Fruit fly (Drosophila melanogaster) whole organism, embryonic: ENCODE results near the gene dUTPase.
A peak's percentile ranks its signal among the peaks of the same experiment; 100 is the strongest.

Experiments
- ATbp ChIP-seq: fragments of 200-800 bp; sonication (Bioruptor generic); optimal IDR thresholded peaks from 2 replicates; lab custom pipeline; 2017; ENCODE audit warnings: missing biosample characterization, mild to moderate bottlenecking, missing genetic modification characterization, missing genetic modification reagents
- B-H1 ChIP-seq: fragments of 200-800 bp; sonication (Bioruptor generic); IDR thresholded peaks from 3 replicates; pipeline ENCODE4 v1.3.6; 2022; ENCODE audit warnings: missing biosample characterization, missing genetic modification characterization
- CG10431 ChIP-seq: fragments of 200-800 bp; sonication (Bioruptor generic); optimal IDR thresholded peaks from 3 replicates; lab custom pipeline; 2018; ENCODE audit warnings: missing biosample characterization, mild to moderate bottlenecking, missing genetic modification characterization
- CG11504 ChIP-seq: fragments of 200-800 bp; sonication (Bioruptor generic); optimal IDR thresholded peaks from 3 replicates; lab custom pipeline; 2019; ENCODE audit warnings: missing biosample characterization, mild to moderate bottlenecking, missing genetic modification characterization, moderate library complexity
- CG11695 ChIP-seq: fragments of 200-800 bp; sonication (Bioruptor generic); IDR thresholded peaks from 3 replicates; pipeline ENCODE4 v1.3.6; 2022; ENCODE audit warnings: missing biosample characterization, missing genetic modification characterization
- CG13775 ChIP-seq: fragments of 200-800 bp; sonication (Bioruptor generic); optimal IDR thresholded peaks from 3 replicates; lab custom pipeline; 2017; ENCODE audit warnings: missing biosample characterization, mild to moderate bottlenecking, missing genetic modification characterization
- CG17568 ChIP-seq: fragments of 200-800 bp; sonication (Bioruptor generic); optimal IDR thresholded peaks from 2 replicates; lab custom pipeline; 2018; ENCODE audit warnings: missing biosample characterization, mild to moderate bottlenecking, missing genetic modification characterization, moderate library complexity
- CG2116 ChIP-seq: fragments of 200-800 bp; sonication (Bioruptor generic); optimal IDR thresholded peaks from 3 replicates; lab custom pipeline; 2018; ENCODE audit warnings: missing biosample characterization, mild to moderate bottlenecking, missing genetic modification characterization
- CG33213 ChIP-seq: fragments of 200-800 bp; sonication (Bioruptor generic); optimal IDR thresholded peaks from 3 replicates; lab custom pipeline; 2016; ENCODE audit warnings: missing biosample characterization, missing genetic modification characterization
- CG33557 ChIP-seq: fragments of 200-800 bp; sonication (Bioruptor generic); optimal IDR thresholded peaks from 2 replicates; lab custom pipeline; 2019; ENCODE audit warnings: missing biosample characterization, mild to moderate bottlenecking, missing genetic modification characterization, moderate library complexity
- CG42726 ChIP-seq: fragments of 200-800 bp; sonication (Bioruptor generic); IDR thresholded peaks from 2 replicates; pipeline ENCODE4 v1.3.6; 2022; ENCODE audit warnings: missing biosample characterization, missing genetic modification characterization; ENCODE audit not compliant: partially characterized antibody
- CG4707 ChIP-seq: fragments of 200-800 bp; sonication (Bioruptor generic); optimal IDR thresholded peaks from 2 replicates; lab custom pipeline; 2018; ENCODE audit warnings: missing biosample characterization, mild to moderate bottlenecking, missing genetic modification characterization, moderate library complexity
- CG6175 ChIP-seq: fragments of 200-800 bp; sonication (Bioruptor generic); IDR thresholded peaks from 3 replicates; pipeline ENCODE4 v1.3.6; 2022; ENCODE audit warnings: missing biosample characterization, missing genetic modification characterization
- CG7556 ChIP-seq: fragments of 200-800 bp; sonication (Bioruptor generic); optimal IDR thresholded peaks from 2 replicates; lab custom pipeline; 2017; ENCODE audit warnings: missing biosample characterization, mild to moderate bottlenecking, missing genetic modification characterization
- CG8290 ChIP-seq, 3 experiments: fragments of 200-800 bp; sonication (Bioruptor generic); optimal IDR thresholded peaks; 2 replicates each; lab custom pipeline; 2016 to 2019; ENCODE audit warnings: missing biosample characterization in 3 of 3, missing genetic modification characterization in 3 of 3, mild to moderate bottlenecking in 2 of 3, moderate library complexity in 1 of 3
- CG9215 ChIP-seq: fragments of 200-800 bp; sonication (Bioruptor generic); IDR thresholded peaks from 2 replicates; pipeline ENCODE4 v1.3.6; 2022; ENCODE audit warnings: missing biosample characterization, missing genetic modification characterization
- Camta ChIP-seq: fragments of 200-800 bp; sonication (Bioruptor generic); optimal IDR thresholded peaks from 2 replicates; lab custom pipeline; 2016; ENCODE audit warnings: missing biosample characterization, missing genetic modification characterization
- Dad ChIP-seq: fragments of 200-800 bp; sonication (Bioruptor generic); optimal IDR thresholded peaks from 3 replicates; lab custom pipeline; 2016; ENCODE audit warnings: missing biosample characterization, missing genetic modification characterization
- Dbx ChIP-seq: fragments of 200-800 bp; sonication (Bioruptor generic); IDR thresholded peaks from 3 replicates; pipeline ENCODE4 v1.3.6; 2022; ENCODE audit warnings: missing biosample characterization, missing genetic modification characterization
- Dp ChIP-seq: fragments of 200-800 bp; sonication (Bioruptor generic); optimal IDR thresholded peaks from 2 replicates; lab custom pipeline; 2018; ENCODE audit warnings: missing biosample characterization, mild to moderate bottlenecking, missing genetic modification characterization, moderate library complexity
- Elba2 ChIP-seq: fragments of 200-800 bp; sonication (Bioruptor generic); optimal IDR thresholded peaks from 3 replicates; lab custom pipeline; 2016; ENCODE audit warnings: missing biosample characterization, missing genetic modification characterization
- Ets65A ChIP-seq: fragments of 200-800 bp; sonication (Bioruptor generic); peaks from one replicate; lab custom pipeline; 2016; ENCODE audit warnings: missing biosample characterization, missing genetic modification characterization
- HHEX ChIP-seq: fragments of 200-800 bp; sonication (Bioruptor generic); optimal IDR thresholded peaks from 3 replicates; lab custom pipeline; 2017; ENCODE audit warnings: missing biosample characterization, mild to moderate bottlenecking, missing genetic modification characterization, missing genetic modification reagents
- HmgD ChIP-seq: fragments of 200-800 bp; sonication (Bioruptor generic); optimal IDR thresholded peaks from 3 replicates; lab custom pipeline; 2016; ENCODE audit warnings: missing biosample characterization, missing genetic modification characterization
- HmgZ ChIP-seq: fragments of 200-800 bp; sonication (Bioruptor generic); optimal IDR thresholded peaks from 2 replicates; lab custom pipeline; 2018; ENCODE audit warnings: missing biosample characterization, mild to moderate bottlenecking, missing genetic modification characterization
- Max ChIP-seq: fragments of 200-800 bp; sonication (Bioruptor generic); optimal IDR thresholded peaks from 2 replicates; lab custom pipeline; 2016; ENCODE audit warnings: missing biosample characterization, mild to moderate bottlenecking, missing genetic modification characterization
- Nf-YB ChIP-seq: fragments of 200-800 bp; sonication (Bioruptor generic); optimal IDR thresholded peaks from 3 replicates; lab custom pipeline; 2019; ENCODE audit warnings: missing biosample characterization, mild to moderate bottlenecking, missing genetic modification characterization, moderate library complexity
- NfI ChIP-seq: fragments of 200-800 bp; sonication (Bioruptor generic); optimal IDR thresholded peaks from 3 replicates; lab custom pipeline; 2018; ENCODE audit warnings: missing biosample characterization, mild to moderate bottlenecking, missing genetic modification characterization, moderate library complexity
- Pdp1 ChIP-seq, 2 experiments: fragments of 200-800 bp; sonication (Bioruptor generic); optimal IDR thresholded peaks; 3 replicates each; lab custom pipeline; 2016; ENCODE audit warnings: missing biosample characterization in 2 of 2, missing genetic modification characterization in 2 of 2, mild to moderate bottlenecking in 1 of 2, moderate library complexity in 1 of 2
- Rx ChIP-seq: fragments of 200-800 bp; sonication (Bioruptor generic); IDR thresholded peaks from 2 replicates; pipeline ENCODE4 v1.3.6; 2022; ENCODE audit warnings: missing biosample characterization, missing genetic modification characterization
- ap ChIP-seq: fragments of 200-800 bp; sonication (Bioruptor generic); IDR thresholded peaks from 2 replicates; pipeline ENCODE4 v1.3.6; 2022; ENCODE audit warnings: missing biosample characterization, missing genetic modification characterization
- caup ChIP-seq: fragments of 200-800 bp; sonication (Bioruptor generic); optimal IDR thresholded peaks from 3 replicates; lab custom pipeline; 2017; ENCODE audit warnings: missing biosample characterization, mild to moderate bottlenecking, missing genetic modification characterization, moderate library complexity; ENCODE audit not compliant: severe bottlenecking
- cg ChIP-seq: fragments of 200-800 bp; sonication (Bioruptor generic); optimal IDR thresholded peaks from 3 replicates; lab custom pipeline; 2019; ENCODE audit warnings: missing biosample characterization, mild to moderate bottlenecking, missing genetic modification characterization, moderate library complexity
- chn ChIP-seq: fragments of 200-800 bp; sonication (Bioruptor generic); optimal IDR thresholded peaks from 2 replicates; lab custom pipeline; 2016; ENCODE audit warnings: missing biosample characterization, missing genetic modification characterization
- gro ChIP-seq: fragments of 200-800 bp; sonication (Bioruptor generic); optimal IDR thresholded peaks from 2 replicates; lab custom pipeline; 2016; ENCODE audit warnings: missing biosample characterization, missing genetic modification characterization
- ham ChIP-seq: fragments of 200-800 bp; sonication (Bioruptor generic); IDR thresholded peaks from 2 replicates; pipeline ENCODE4 v1.3.6; 2022; ENCODE audit warnings: missing biosample characterization, missing genetic modification characterization
- hkb ChIP-seq, 2 experiments: fragments of 200-800 bp in 1 of 2; fragments of >200 bp in 1 of 2; sonication (Bioruptor generic) in 1 of 2; IDR thresholded peaks in 1 of 2; optimal IDR thresholded peaks in 1 of 2; 2 replicates each; pipeline versions ENCODE4 v1.3.6 to Lab custom; 2017 to 2022; ENCODE audit warnings: missing biosample characterization in 1 of 2, missing genetic modification characterization in 1 of 2
- ind ChIP-seq: fragments of 200-800 bp; sonication (Bioruptor generic); optimal IDR thresholded peaks from 3 replicates; lab custom pipeline; 2016; ENCODE audit warnings: missing biosample characterization, missing genetic modification characterization
- insv ChIP-seq, 2 experiments: fragments of 200-800 bp; sonication (Bioruptor generic); optimal IDR thresholded peaks; 3 replicates each; lab custom pipeline; 2016 to 2018; ENCODE audit warnings: missing biosample characterization in 2 of 2, missing genetic modification characterization in 2 of 2
- inv ChIP-seq: fragments of 200-800 bp; sonication (Bioruptor generic); IDR thresholded peaks from 2 replicates; pipeline ENCODE4 v1.3.6; 2022; ENCODE audit warnings: missing biosample characterization, missing genetic modification characterization; ENCODE audit not compliant: partially characterized antibody
- p53 ChIP-seq: fragments of 200-800 bp; sonication (Bioruptor generic); optimal IDR thresholded peaks from 2 replicates; lab custom pipeline; 2016; ENCODE audit warnings: missing biosample characterization, missing genetic modification characterization
- peb ChIP-seq: fragments of 200-800 bp; sonication (Bioruptor generic); IDR thresholded peaks from 2 replicates; pipeline ENCODE4 v1.3.6; 2022; ENCODE audit warnings: missing biosample characterization, missing genetic modification characterization
- psq ChIP-seq: fragments of 200-800 bp; sonication (Bioruptor generic); optimal IDR thresholded peaks from 2 replicates; lab custom pipeline; 2017; ENCODE audit warnings: missing biosample characterization, missing genetic modification characterization
- ranshi ChIP-seq: fragments of 200-800 bp; sonication (Bioruptor generic); IDR thresholded peaks from 2 replicates; pipeline ENCODE4 v1.3.6; 2022; ENCODE audit warnings: missing biosample characterization, missing genetic modification characterization
- sc ChIP-seq, 3 experiments: fragments of >200 bp in 2 of 3; fragments of 200-800 bp in 1 of 3; sonication (Bioruptor generic) in 1 of 3; optimal IDR thresholded peaks; 2 replicates in 2 of 3; 3 replicates in 1 of 3; lab custom pipeline; 2017; ENCODE audit warnings: mild to moderate bottlenecking in 1 of 3, missing biosample characterization in 1 of 3, missing genetic modification characterization in 1 of 3, missing genetic modification reagents in 1 of 3
- tin ChIP-seq: fragments of 200-800 bp; sonication (Bioruptor generic); optimal IDR thresholded peaks from 3 replicates; lab custom pipeline; 2016; ENCODE audit warnings: missing biosample characterization, missing genetic modification characterization
- zfh2 ChIP-seq: fragments of 200-800 bp; sonication (Bioruptor generic); optimal IDR thresholded peaks from 2 replicates; lab custom pipeline; 2016; ENCODE audit warnings: missing biosample characterization, missing genetic modification characterization

The dUTPase gene

DNA sequence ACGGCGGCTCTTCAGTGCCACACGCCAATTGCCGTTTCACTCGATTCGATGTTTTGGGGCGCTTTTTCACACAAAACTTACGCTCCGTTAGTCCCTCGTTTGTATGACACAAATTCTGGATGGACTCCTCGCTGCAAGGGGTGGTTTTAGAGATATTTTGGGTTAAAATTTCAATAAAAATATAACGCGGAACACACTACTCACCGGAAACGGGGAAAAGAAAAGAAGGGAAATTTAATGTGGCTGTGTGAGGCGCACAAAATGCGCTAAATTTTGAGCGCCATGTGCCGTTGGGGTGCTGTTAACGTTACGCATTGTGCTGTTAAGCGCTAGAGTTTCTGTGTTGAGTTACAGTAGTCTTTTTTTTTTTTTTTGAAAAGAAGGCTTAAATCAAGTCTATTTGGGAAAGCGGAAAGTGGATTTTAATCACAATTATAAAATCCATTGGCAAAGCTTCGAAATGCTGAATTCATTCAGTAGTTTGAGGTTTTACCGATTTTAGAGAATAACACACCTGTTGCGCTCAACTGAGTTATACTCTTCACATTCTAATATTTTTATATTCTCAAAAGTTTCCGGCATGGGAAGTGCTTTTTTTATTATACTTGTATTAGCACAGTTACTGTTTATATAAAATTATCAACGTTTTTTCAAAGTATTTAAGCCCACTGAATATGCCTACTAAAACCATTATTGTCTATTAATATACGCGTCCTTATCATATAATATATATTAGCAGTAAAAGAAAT, 7.0 kb upstream of the dUTPase start, which contains the start of gene RpL9 (continued):
- TF ChIP-seq CG8290 (GFP tag; optimal IDR thresholded peaks at IDR 0.05; lab: Kevin White, UChicago) (peak; percentile 69), CG8290 (tag; optimal IDR thresholded peaks at IDR 0.05; lab: Kevin White, UChicago) (no peak), Elba2 (GFP tag; lab: Kevin White, UChicago) (peak; percentile 51), CG2116 (GFP tag; lab: Kevin White, UChicago) (peak; percentile 69), sc (optimal IDR thresholded peaks at IDR 0.05; lab: Kevin White, UChicago) (no peak), sc (GFP tag; optimal IDR thresholded peaks at IDR 0.05; lab: Kevin White, UChicago) (peak; percentile 53), Dad (GFP tag; lab: Kevin White, UChicago) (peak; percentile 13), hkb (optimal IDR thresholded peaks at IDR 0.05; lab: Kevin White, UChicago) (no peak), hkb (GFP tag; IDR thresholded peaks at IDR 0.05; lab: Robert Waterston, UW) (peak; percentile 83), CG13775 (GFP tag; lab: Kevin White, UChicago) (peak; percentile 78), ind (GFP tag; lab: Kevin White, UChicago) (peak; percentile 11), psq (GFP tag; lab: Kevin White, UChicago) (peak; percentile 32), CG4707 (GFP tag; lab: Kevin White, UChicago) (peak; percentile 85), cg (no peak), ranshi (GFP tag; lab: Robert Waterston, UW) (no peak; the same call in 1 of the 2 replicates), CG9215 (GFP tag; lab: Robert Waterston, UW) (no peak), CG17568 (peak; percentile 93), CG10431 (GFP tag; lab: Kevin White, UChicago) (peak; percentile 82), CG42726 (GFP tag; lab: Robert Waterston, UW) (no peak), tin (GFP tag; lab: Kevin White, UChicago) (peak; percentile 25), HHEX (GFP tag; lab: Kevin White, UChicago) (peak; percentile 86), gro (peak; percentile 73), CG11504 (tag; lab: Kevin White, UChicago) (no peak), CG33213 (GFP tag; lab: Kevin White, UChicago) (peak; percentile 75), CG7556 (GFP tag; lab: Kevin White, UChicago) (no peak), Pdp1 (GFP tag; optimal IDR thresholded peaks at IDR 0.05; lab: Kevin White, UChicago) (peak; percentile 53 to 56), Nf-YB (GFP tag; lab: Kevin White, UChicago) (no peak), p53 (GFP tag; lab: Kevin White, UChicago) (peak; percentile 80), HmgD (no peak), insv (GFP tag; optimal IDR thresholded peaks at IDR 0.05; lab: Kevin White, UChicago) (peak in 1 of 2 experiments; percentile 56), ATbp (no peak), Dp (peak; percentile 19), caup (peak; percentile 88), Camta (peak; percentile 70), CG11695 (GFP tag; lab: Robert Waterston, UW) (peak; percentile 51; the same call in 1 of the 3 replicates), Max (GFP tag; lab: Kevin White, UChicago) (peak; percentile 74), B-H1 (peak; percentile 23; the same call in 1 of the 3 replicates), Dbx (GFP tag; lab: Robert Waterston, UW) (no peak; the same call in 2 of the 3 replicates), zfh2 (GFP tag; lab: Kevin White, UChicago) (no peak), ham (GFP tag; lab: Robert Waterston, UW) (no peak), Ets65A (GFP tag; lab: Kevin White, UChicago) (peak; percentile 94), ap (GFP tag; lab: Robert Waterston, UW) (peak; percentile 75), CG6175 (no peak), Rx (GFP tag; lab: Robert Waterston, UW) (no peak), HmgZ (tag; lab: Kevin White, UChicago) (peak; percentile 30), peb (GFP tag; lab: Robert Waterston, UW) (no peak), CG33557 (GFP tag; lab: Kevin White, UChicago) (peak; percentile 72), chn (peak; percentile 33), NfI (GFP tag; lab: Kevin White, UChicago) (no peak), inv (GFP tag; lab: Robert Waterston, UW) (no peak)
